Worm (Caenorhabditis elegans) whole organism, early embryonic: ENCODE results near the gene Y45F10B.12.
"Not testable (repeated sequence)": the region's sequence is repeated elsewhere in the genome, so short reads cannot be mapped to it uniquely, and the experiment has no call there.

Experiments used
- F13C5.2 ChIP-seq: sonication (generic microtip); optimal IDR thresholded peaks from 2 replicates; lab custom pipeline; 2017; ENCODE audit warnings: mild to moderate bottlenecking, missing genetic modification characterization, inconsistent platforms, missing compliant biosample characterization
- ama-1 ChIP-seq: fragments of 150-350 bp; optimal IDR thresholded peaks from 2 replicates; lab custom pipeline; 2014
- ets-7 ChIP-seq: sonication (generic microtip); optimal IDR thresholded peaks from 2 replicates; lab custom pipeline; 2016; ENCODE audit warnings: missing genotype, missing genetic modification characterization, missing compliant biosample characterization
- hmg-4 ChIP-seq: fragments of 200-800 bp; sonication (Bioruptor generic); optimal IDR thresholded peaks from 2 replicates; lab custom pipeline; 2018; ENCODE audit warnings: mild to moderate bottlenecking, missing genetic modification characterization, missing compliant biosample characterization

DNA sequence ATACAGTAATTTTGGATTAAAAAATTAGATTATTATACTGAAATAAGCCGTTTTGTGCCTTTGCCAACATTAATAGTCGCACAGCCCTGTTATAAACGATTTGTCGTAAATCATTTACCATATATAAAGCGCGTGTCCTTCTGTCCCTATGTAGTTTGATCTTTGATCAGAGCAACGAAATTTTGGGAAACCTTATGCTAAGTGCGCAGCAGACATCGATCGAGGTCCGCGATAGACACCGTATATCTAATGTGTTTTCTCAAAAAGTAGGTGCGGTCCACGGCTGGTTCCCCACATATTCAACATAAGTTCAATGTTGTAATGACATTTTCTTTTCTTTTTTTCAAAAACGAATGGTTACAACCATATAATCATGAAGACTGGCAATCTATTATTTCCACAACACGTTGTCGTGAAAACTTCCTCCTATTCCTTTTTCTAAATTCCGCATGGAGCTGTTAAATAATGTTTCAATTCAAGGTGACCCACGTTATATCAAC is 1.3 kb downstream of the Y45F10B.12 start, which contains the start of gene sru-9:
- TF ChIP-seq ets-7 (tag; lab: Kevin White, UChicago); ama-1 (lab: Kevin White, UChicago); hmg-4 (GFP tag; lab: Kevin White, UChicago); F13C5.2 (tag; lab: Kevin White, UChicago): not testable (repeated sequence)
